Fruit fly (Drosophila melanogaster) whole organism, prepupa: ENCODE results near the gene CG43179.

Source experiments
- Blimp-1 ChIP-seq: fragments of 200-800 bp; sonication (Bioruptor generic); optimal IDR thresholded peaks from 3 replicates; lab custom pipeline; 2017; ENCODE audit warnings: missing biosample characterization, missing genetic modification characterization, mild to moderate bottlenecking, moderate library complexity, missing genetic modification reagents
- CG11294 ChIP-seq: fragments of 200-800 bp; sonication (Bioruptor generic); IDR thresholded peaks from 2 replicates; pipeline ENCODE4 v1.3.6; 2022; ENCODE audit warnings: missing biosample characterization, missing genetic modification characterization
- CG34406 ChIP-seq: fragments of 200-800 bp; sonication (Bioruptor generic); optimal IDR thresholded peaks from 3 replicates; lab custom pipeline; 2016; ENCODE audit warnings: missing biosample characterization, missing genetic modification characterization
- CG6276 ChIP-seq: fragments of 200-800 bp; sonication (Bioruptor generic); optimal IDR thresholded peaks from 2 replicates; lab custom pipeline; 2017; ENCODE audit warnings: missing biosample characterization, mild to moderate bottlenecking, missing genetic modification characterization
- CG8119 ChIP-seq: fragments of 200-800 bp; sonication (Bioruptor generic); IDR thresholded peaks from 3 replicates; pipeline ENCODE4 v1.3.6; 2022; ENCODE audit warnings: missing biosample characterization, missing genetic modification characterization
- Eip78C ChIP-seq: fragments of 200-800 bp; sonication (Bioruptor generic); peaks from one replicate; lab custom pipeline; 2016; ENCODE audit warnings: missing biosample characterization, missing genetic modification characterization
- Hr39 ChIP-seq: fragments of 200-800 bp; sonication (Bioruptor generic); optimal IDR thresholded peaks from 2 replicates; lab custom pipeline; 2016; ENCODE audit warnings: missing biosample characterization, missing genetic modification characterization
- OdsH ChIP-seq: fragments of 200-800 bp; sonication (Bioruptor generic); optimal IDR thresholded peaks from 3 replicates; lab custom pipeline; 2016; ENCODE audit warnings: missing biosample characterization, missing genetic modification characterization
- Sox14 ChIP-seq: fragments of 200-800 bp; sonication (Bioruptor generic); optimal IDR thresholded peaks from 3 replicates; lab custom pipeline; 2016; ENCODE audit warnings: missing biosample characterization, missing genetic modification characterization
- cyc ChIP-seq: fragments of 200-800 bp; sonication (Bioruptor generic); optimal IDR thresholded peaks from 3 replicates; lab custom pipeline; 2016; ENCODE audit warnings: missing biosample characterization, missing genetic modification characterization
- net ChIP-seq: fragments of 200-800 bp; sonication (Bioruptor generic); optimal IDR thresholded peaks from 3 replicates; lab custom pipeline; 2016; ENCODE audit warnings: missing biosample characterization, missing genetic modification characterization

DNA sequence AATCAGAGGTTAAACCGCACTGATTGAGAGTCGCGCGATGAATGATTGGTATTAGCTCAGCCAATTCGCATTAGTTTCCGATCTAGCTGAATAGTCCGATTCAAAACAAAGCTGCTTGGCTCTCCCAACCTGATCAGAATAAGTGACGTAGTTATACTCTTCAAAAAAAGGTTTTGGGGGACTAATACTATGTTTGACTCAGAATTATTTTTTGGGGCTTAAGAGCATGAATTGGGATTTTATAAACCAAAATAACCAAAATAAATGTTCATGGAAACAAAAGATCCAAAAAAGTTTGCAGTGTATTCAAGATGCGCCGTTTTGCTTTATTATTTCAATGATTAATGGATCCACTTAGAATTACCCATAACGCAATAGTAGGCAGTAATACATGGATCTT lies 38.1 kb upstream of the CG43179 start, which contains the start of gene CG9649:
- TF ChIP-seq net (GFP tag; lab: Kevin White, UChicago) (no peak), Eip78C (GFP tag; lab: Kevin White, UChicago) (no peak), Blimp-1 (GFP tag; lab: Kevin White, UChicago) (no peak), CG11294 (GFP tag; lab: Robert Waterston, UW) (no peak), CG8119 (no peak), OdsH (GFP tag; lab: Kevin White, UChicago) (no peak), CG34406 (GFP tag; lab: Kevin White, UChicago) (no peak), Hr39 (GFP tag; lab: Kevin White, UChicago) (no peak), CG6276 (GFP tag; lab: Kevin White, UChicago) (no peak), cyc (no peak), Sox14 (GFP tag; lab: Kevin White, UChicago) (no peak)
